Worm (Caenorhabditis elegans) whole organism, L1 larva: ENCODE results near the gene scl-3.

ENCODE experiments used
- alr-1 ChIP-seq: fragments of 200-800 bp; sonication (Bioruptor generic); optimal IDR thresholded peaks from 2 replicates; lab custom pipeline; 2018; ENCODE audit warnings: borderline replicate concordance, mild to moderate bottlenecking, missing genetic modification characterization, missing compliant biosample characterization
- hlh-17 ChIP-seq: fragments of 200-800 bp; sonication (Bioruptor generic); optimal IDR thresholded peaks from 2 replicates; lab custom pipeline; 2018; ENCODE audit warnings: missing genetic modification characterization, mild to moderate bottlenecking, missing compliant biosample characterization, moderate library complexity, borderline replicate concordance
- isw-1 ChIP-seq: fragments of 200-800 bp; sonication (Bioruptor generic); IDR thresholded peaks from 2 replicates; pipeline ENCODE4 v1.3.6; 2022; ENCODE audit warnings: missing genetic modification characterization, missing compliant biosample characterization
- lin-13 ChIP-seq: fragments of 150-350 bp; optimal IDR thresholded peaks from 2 replicates; lab custom pipeline; 2014; ENCODE audit warnings: missing biosample characterization, missing genetic modification reagents, missing genetic modification characterization
- nhr-237 ChIP-seq: fragments of 150-350 bp; optimal IDR thresholded peaks from 2 replicates; lab custom pipeline; 2014; ENCODE audit warnings: missing biosample characterization, missing genetic modification characterization
- tlp-1 ChIP-seq: fragments of 150-350 bp; optimal IDR thresholded peaks from 2 replicates; lab custom pipeline; 2014; ENCODE audit warnings: missing biosample characterization, missing genetic modification characterization
- unc-62 ChIP-seq: fragments of 150-350 bp; optimal IDR thresholded peaks from 2 replicates; lab custom pipeline; 2014; ENCODE audit warnings: missing biosample characterization, missing genetic modification reagents, missing genetic modification characterization
- ztf-11 ChIP-seq, 2 experiments: sonication (generic microtip); optimal IDR thresholded peaks; 2 replicates each; lab custom pipeline; 2016 to 2017; ENCODE audit warnings: missing genetic modification characterization in 2 of 2, missing biosample characterization in 1 of 2, missing compliant biosample characterization in 1 of 2

ce11 chrIV:13038888-13039287 is 20.5 kb upstream of the scl-3 start, which contains the start of gene F49E11.2:
- TF ChIP-seq nhr-237 (tag; lab: Kevin White, UChicago): no peak
- TF ChIP-seq hlh-17 (GFP tag; lab: Kevin White, UChicago): no peak
- no peak for TF ChIP-seq tlp-1 (tag; lab: Kevin White, UChicago)
- no peak for TF ChIP-seq alr-1 (tag; lab: Kevin White, UChicago)
- no peak for TF ChIP-seq ztf-11 (tag; optimal IDR thresholded peaks at IDR 0.05; lab: Kevin White, UChicago)
- TF ChIP-seq unc-62 (GFP tag; lab: Kevin White, UChicago): no peak
- TF ChIP-seq isw-1: no peak
- TF ChIP-seq lin-13 (GFP tag; lab: Kevin White, UChicago): no peak
